Worm (Caenorhabditis elegans) whole organism, L2 larva: ENCODE data around the gene C34F6.10.

Experiments used
- F13H6.1 ChIP-seq: sonication (generic microtip); optimal IDR thresholded peaks from 2 replicates; lab custom pipeline; 2016; ENCODE audit warnings: missing genetic modification characterization, missing compliant biosample characterization
- ZK546.5 ChIP-seq: sonication (generic microtip); optimal IDR thresholded peaks from 2 replicates; lab custom pipeline; 2017; ENCODE audit warnings: missing biosample characterization, missing genetic modification characterization
- aly-2 ChIP-seq: fragments of 150-350 bp; optimal IDR thresholded peaks from 2 replicates; lab custom pipeline; 2014; ENCODE audit warnings: missing biosample characterization, missing genetic modification characterization
- blmp-1 ChIP-seq: sonication (generic microtip); optimal IDR thresholded peaks from 2 replicates; lab custom pipeline; 2017; ENCODE audit warnings: missing genetic modification characterization, mild to moderate bottlenecking, missing compliant biosample characterization, antibody characterized with exemption, moderate library complexity; ENCODE audit not compliant: insufficient read depth
- ceh-82 ChIP-seq: fragments of 150-350 bp; optimal IDR thresholded peaks from 2 replicates; lab custom pipeline; 2014; ENCODE audit warnings: missing biosample characterization, missing genetic modification characterization
- dmd-4 ChIP-seq: sonication (generic microtip); optimal IDR thresholded peaks from 2 replicates; lab custom pipeline; 2017; ENCODE audit warnings: missing biosample characterization, missing genetic modification characterization
- egl-27 ChIP-seq: sonication (generic microtip); optimal IDR thresholded peaks from 3 replicates; lab custom pipeline; 2017; ENCODE audit warnings: missing biosample characterization, missing genetic modification reagents, missing genetic modification characterization
- elt-1 ChIP-seq: fragments of 150-350 bp; optimal IDR thresholded peaks from 2 replicates; lab custom pipeline; 2014; ENCODE audit warnings: missing biosample characterization, missing genetic modification characterization
- fos-1 ChIP-seq: fragments of 150-350 bp; optimal IDR thresholded peaks from 2 replicates; lab custom pipeline; 2014; ENCODE audit warnings: missing biosample characterization, missing genetic modification characterization
- gmeb-1 ChIP-seq: fragments of 150-350 bp; optimal IDR thresholded peaks from 2 replicates; lab custom pipeline; 2014; ENCODE audit warnings: missing biosample characterization, missing genetic modification characterization
- lin-11 ChIP-seq: fragments of 150-350 bp; sonication (generic microtip); optimal IDR thresholded peaks from 2 replicates; lab custom pipeline; 2014; ENCODE audit warnings: missing biosample characterization, missing genetic modification characterization, inconsistent platforms, mixed read lengths
- lin-39 ChIP-seq: fragments of 150-350 bp; optimal IDR thresholded peaks from 2 replicates; lab custom pipeline; 2014; ENCODE audit warnings: missing biosample characterization, missing genetic modification reagents, missing genetic modification characterization
- mab-5 ChIP-seq: fragments of 150-350 bp; optimal IDR thresholded peaks from 2 replicates; lab custom pipeline; 2014; ENCODE audit warnings: missing biosample characterization, missing genetic modification characterization
- mbf-1 ChIP-seq: sonication (generic microtip); optimal IDR thresholded peaks from 2 replicates; lab custom pipeline; 2017; ENCODE audit warnings: missing biosample characterization, missing genetic modification characterization
- mdl-1 ChIP-seq, 2 experiments: fragments of 150-350 bp in 1 of 2; sonication (generic microtip) in 1 of 2; optimal IDR thresholded peaks; 2 replicates each; lab custom pipeline; 2017; ENCODE audit warnings: missing biosample characterization in 2 of 2, missing genetic modification characterization in 2 of 2
- nhr-11 ChIP-seq: fragments of 150-350 bp; optimal IDR thresholded peaks from 2 replicates; lab custom pipeline; 2014; ENCODE audit warnings: missing biosample characterization, missing genetic modification characterization
- nhr-12 ChIP-seq: fragments of 150-350 bp; optimal IDR thresholded peaks from 2 replicates; lab custom pipeline; 2014; ENCODE audit warnings: missing biosample characterization, missing genetic modification characterization
- nhr-237 ChIP-seq: fragments of 150-350 bp; optimal IDR thresholded peaks from 2 replicates; lab custom pipeline; 2014; ENCODE audit warnings: missing biosample characterization, missing genetic modification characterization
- nhr-25 ChIP-seq: fragments of 150-350 bp; sonication (generic microtip); optimal IDR thresholded peaks from 3 replicates; lab custom pipeline; 2014; ENCODE audit warnings: missing biosample characterization, missing genetic modification characterization
- nhr-6 ChIP-seq: fragments of 150-350 bp; optimal IDR thresholded peaks from 2 replicates; lab custom pipeline; 2014; ENCODE audit warnings: missing biosample characterization, missing genetic modification characterization
- peb-1 ChIP-seq: fragments of 150-350 bp; optimal IDR thresholded peaks from 2 replicates; lab custom pipeline; 2014; ENCODE audit warnings: missing biosample characterization, missing genetic modification characterization
- sem-4 ChIP-seq: fragments of 150-350 bp; optimal IDR thresholded peaks from 2 replicates; lab custom pipeline; 2014; ENCODE audit warnings: missing biosample characterization, missing genetic modification reagents, missing genetic modification characterization
- skn-1 ChIP-seq: sonication (generic microtip); optimal IDR thresholded peaks from 2 replicates; lab custom pipeline; 2017; ENCODE audit warnings: missing biosample characterization, missing genetic modification characterization
- sma-3 ChIP-seq: sonication (generic microtip); optimal IDR thresholded peaks from 2 replicates; lab custom pipeline; 2016; ENCODE audit warnings: missing genetic modification reagents, missing genetic modification characterization, missing compliant biosample characterization
- sma-9 ChIP-seq, 2 experiments: fragments of 150-350 bp in 1 of 2; sonication (generic microtip) in 1 of 2; optimal IDR thresholded peaks; 2 replicates each; lab custom pipeline; 2014 to 2016; ENCODE audit warnings: missing genetic modification characterization in 2 of 2, mild to moderate bottlenecking in 1 of 2, missing biosample characterization in 1 of 2, missing compliant biosample characterization in 1 of 2, missing genetic modification reagents in 1 of 2, moderate library complexity in 1 of 2
- snpc-4 ChIP-seq: fragments of 150-350 bp; optimal IDR thresholded peaks from 2 replicates; lab custom pipeline; 2014; ENCODE audit warnings: missing biosample characterization, missing genetic modification characterization
- unc-39 ChIP-seq: fragments of 150-350 bp; optimal IDR thresholded peaks from 2 replicates; lab custom pipeline; 2014; ENCODE audit warnings: missing biosample characterization, missing genetic modification characterization
- unc-55 ChIP-seq: fragments of 150-350 bp; sonication (generic microtip); optimal IDR thresholded peaks from 3 replicates; lab custom pipeline; 2014; ENCODE audit warnings: missing biosample characterization, missing genetic modification reagents, missing genetic modification characterization
- unc-62 ChIP-seq: fragments of 150-350 bp; optimal IDR thresholded peaks from 2 replicates; lab custom pipeline; 2014; ENCODE audit warnings: missing biosample characterization, missing genetic modification reagents, missing genetic modification characterization
- ztf-11 ChIP-seq: sonication (generic microtip); optimal IDR thresholded peaks from 2 replicates; lab custom pipeline; 2017; ENCODE audit warnings: missing biosample characterization, missing genetic modification characterization
- ztf-4 ChIP-seq: fragments of 150-350 bp; optimal IDR thresholded peaks from 2 replicates; lab custom pipeline; 2014; ENCODE audit warnings: missing biosample characterization, missing genetic modification characterization

C34F6.10 gene

DNA sequence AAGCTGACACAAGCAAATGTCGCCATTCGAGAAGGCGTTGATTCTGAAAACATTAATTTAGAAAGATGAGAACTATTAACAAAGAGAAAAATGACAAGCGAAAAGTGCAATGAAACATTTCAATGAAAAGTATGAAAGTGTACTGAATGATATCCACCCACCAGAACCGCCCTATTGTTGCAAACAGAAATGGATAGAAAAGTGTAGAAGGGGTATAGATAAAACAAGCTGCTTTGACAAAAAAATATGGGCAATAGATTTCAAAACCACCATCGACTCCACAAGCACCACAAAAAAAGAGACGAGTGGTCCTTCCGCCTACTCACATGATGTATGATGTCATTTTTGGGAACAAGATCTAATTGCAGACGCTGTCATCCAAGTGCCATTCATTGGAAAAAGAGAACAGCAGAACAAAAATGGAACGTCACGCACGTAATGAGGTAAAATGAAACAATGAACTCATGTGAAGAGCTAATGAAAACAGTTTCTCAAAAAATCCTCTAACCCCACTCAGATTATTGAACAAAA lies at the start of gene C34F6.10:
TSS of gene C34F6.10 (minus strand) at position 51 of the 531 bp plus-strand sequence.
- TF ChIP-seq aly-2 (tag; lab: Kevin White, UChicago), result no peak
- no peak for TF ChIP-seq ceh-82 (tag; lab: Kevin White, UChicago)
- no peak for TF ChIP-seq mbf-1 (tag; lab: Kevin White, UChicago)
- no peak for TF ChIP-seq nhr-6
- no peak for TF ChIP-seq snpc-4 (tag; lab: Kevin White, UChicago)
- TF ChIP-seq ztf-4 (tag; lab: Kevin White, UChicago), result no peak
- TF ChIP-seq sma-3 (GFP tag; lab: Kevin White, UChicago), result no peak
- TF ChIP-seq lin-11 (tag; lab: Kevin White, UChicago), result no peak
- TF ChIP-seq nhr-237 (tag; lab: Kevin White, UChicago), result no peak
- no peak for TF ChIP-seq F13H6.1 (tag; lab: Kevin White, UChicago)

DNA sequence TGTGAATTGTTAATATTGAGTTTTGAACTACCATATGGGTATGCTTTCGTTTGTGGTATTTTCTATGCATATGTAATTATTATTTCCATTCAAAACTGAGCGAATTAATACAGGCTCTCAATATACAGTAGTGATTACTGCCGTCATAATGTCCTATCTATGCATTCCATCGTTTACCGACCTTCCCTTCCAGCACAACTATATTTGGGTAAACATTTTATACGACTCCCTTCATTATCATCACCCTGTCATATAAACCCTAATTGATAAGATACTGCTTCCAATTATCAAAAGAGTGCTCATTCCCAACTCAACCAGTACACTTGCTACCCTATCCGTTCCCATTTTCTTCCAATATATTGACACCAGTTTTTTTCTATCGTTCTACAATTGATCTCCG lies 49.5 kb upstream of the C34F6.10 start:
- TF ChIP-seq sma-9 (GFP tag; optimal IDR thresholded peaks at IDR 0.05; lab: Kevin White, UChicago) (peak; percentile 19), sma-9 (tag; optimal IDR thresholded peaks at IDR 0.05; lab: Kevin White, UChicago) (no peak), nhr-25 (tag; lab: Kevin White, UChicago) (no peak), skn-1 (tag; lab: Kevin White, UChicago) (peak; percentile 16), fos-1 (tag; lab: Kevin White, UChicago) (peak; percentile 87), mdl-1 (tag; optimal IDR thresholded peaks at IDR 0.05; lab: Kevin White, UChicago) (no peak)

DNA sequence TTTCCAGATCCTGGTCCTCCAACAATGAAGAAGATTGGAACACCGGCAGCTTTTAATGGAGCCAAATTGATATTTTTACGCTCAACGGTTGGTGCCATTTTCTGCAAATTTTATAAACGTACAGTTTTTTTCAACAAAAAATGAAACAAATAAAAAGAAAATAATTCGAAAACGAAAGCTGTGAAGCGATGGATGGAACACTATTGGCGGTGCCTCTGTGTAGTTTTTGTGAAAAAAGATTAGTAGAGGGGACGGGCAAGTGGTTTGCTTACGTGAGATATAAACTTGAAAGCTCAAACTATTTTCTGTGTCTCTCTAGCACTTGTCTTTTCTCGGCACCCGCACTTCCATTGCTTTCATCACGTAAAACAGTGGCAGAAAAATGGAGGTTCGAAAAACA lies 47.2 kb upstream of the C34F6.10 start, which contains the start of gene F38B2.4:
TSS of gene F38B2.4 (minus strand) at position 101 of the 400 bp plus-strand sequence.
- TF ChIP-seq nhr-6, result no peak

DNA sequence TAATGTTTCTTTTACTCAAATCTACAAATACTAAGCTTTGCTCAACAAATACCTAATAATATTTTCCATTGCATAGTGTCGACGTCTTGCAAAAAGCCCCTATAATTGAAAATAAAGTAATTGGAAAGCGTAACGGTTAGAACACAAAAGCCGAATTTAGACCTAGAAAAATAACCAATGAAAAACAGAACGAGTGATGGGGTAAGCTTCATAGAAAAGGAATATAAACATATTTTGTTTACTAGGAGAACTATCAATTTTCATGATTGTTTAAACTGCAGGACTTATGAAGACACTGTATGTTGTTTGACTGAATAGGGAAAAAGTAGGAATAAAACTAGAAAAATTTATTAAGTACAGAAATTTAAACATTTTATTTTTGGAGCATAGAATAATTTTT lies 45.8 kb upstream of the C34F6.10 start, which contains the start of gene F38B2.3:
TSS of gene F38B2.3 (minus strand) at position 101 of the 400 bp plus-strand sequence.
- TF ChIP-seq peb-1 (tag; lab: Kevin White, UChicago) (no peak), nhr-11 (tag; lab: Kevin White, UChicago) (no peak)

DNA sequence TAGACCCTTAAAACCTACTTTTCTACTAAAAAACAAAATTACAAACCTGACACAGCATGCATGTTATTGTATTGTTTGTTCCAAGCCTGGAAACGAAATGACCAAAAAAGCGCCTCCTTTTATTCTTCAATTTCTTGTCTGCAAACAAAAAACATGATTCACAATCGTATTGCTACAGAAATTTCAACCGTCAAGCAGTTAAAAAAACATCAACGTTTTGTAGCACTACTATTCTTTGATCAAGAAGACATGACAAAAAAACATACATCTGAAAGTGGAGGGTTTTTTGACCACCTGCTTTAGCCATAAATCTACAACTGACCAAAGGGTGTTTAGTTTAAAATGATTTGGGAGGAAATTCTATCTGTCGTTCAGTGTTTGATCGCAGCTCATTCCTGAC lies 40.7 kb upstream of the C34F6.10 start, which contains the start of gene F38B2.6:
TSS of gene F38B2.6 (minus strand) at position 101 of the 400 bp plus-strand sequence.
- no peak for TF ChIP-seq ceh-82 (tag; lab: Kevin White, UChicago)
- TF ChIP-seq lin-39, result no peak
- TF ChIP-seq nhr-6, result no peak
- no peak for TF ChIP-seq ZK546.5 (tag; lab: Kevin White, UChicago)
- no peak for TF ChIP-seq sem-4 (tag; lab: Kevin White, UChicago)
- no peak for TF ChIP-seq unc-55
- no peak for TF ChIP-seq unc-62 (GFP tag; lab: Kevin White, UChicago)
- no peak for TF ChIP-seq elt-1 (tag; lab: Kevin White, UChicago)
- TF ChIP-seq ztf-11 (tag; lab: Kevin White, UChicago), result no peak
- TF ChIP-seq sma-9 (GFP tag; optimal IDR thresholded peaks at IDR 0.05; lab: Kevin White, UChicago), result no peak
- TF ChIP-seq sma-9 (tag; optimal IDR thresholded peaks at IDR 0.05; lab: Kevin White, UChicago), result no peak
- TF ChIP-seq dmd-4 (tag; lab: Kevin White, UChicago), result no peak
- no peak for TF ChIP-seq ztf-4 (tag; lab: Kevin White, UChicago)

DNA sequence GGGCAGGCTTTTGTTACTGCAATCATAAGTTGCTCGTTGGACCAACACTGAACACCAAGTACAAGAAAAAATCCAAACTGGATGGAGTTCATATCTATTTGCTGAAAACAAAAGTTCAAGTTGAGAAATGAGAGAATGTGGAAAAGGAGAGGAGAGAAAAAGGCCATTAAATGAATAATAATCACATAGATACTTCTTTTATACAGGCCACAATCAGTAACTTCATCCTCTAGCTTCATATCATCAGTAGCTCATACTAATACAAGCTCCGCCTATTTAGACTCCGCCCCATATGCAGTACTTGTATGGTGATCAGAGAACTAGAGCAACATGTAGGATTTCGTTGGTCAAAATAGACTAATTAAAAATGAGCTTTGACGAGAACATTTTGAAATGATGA lies 38.8 kb upstream of the C34F6.10 start, which contains the start of gene F38B2.2:
TSS of gene F38B2.2 (minus strand) at position 101 of the 400 bp plus-strand sequence.
- TF ChIP-seq gmeb-1 (tag; lab: Kevin White, UChicago), result no peak
- TF ChIP-seq ztf-11 (tag; lab: Kevin White, UChicago), result no peak
- no peak for TF ChIP-seq skn-1 (tag; lab: Kevin White, UChicago)
- no peak for TF ChIP-seq ztf-4 (tag; lab: Kevin White, UChicago)
- TF ChIP-seq nhr-12 (tag; lab: Kevin White, UChicago), result no peak
- no peak for TF ChIP-seq unc-39
- TF ChIP-seq mab-5, result no peak

DNA sequence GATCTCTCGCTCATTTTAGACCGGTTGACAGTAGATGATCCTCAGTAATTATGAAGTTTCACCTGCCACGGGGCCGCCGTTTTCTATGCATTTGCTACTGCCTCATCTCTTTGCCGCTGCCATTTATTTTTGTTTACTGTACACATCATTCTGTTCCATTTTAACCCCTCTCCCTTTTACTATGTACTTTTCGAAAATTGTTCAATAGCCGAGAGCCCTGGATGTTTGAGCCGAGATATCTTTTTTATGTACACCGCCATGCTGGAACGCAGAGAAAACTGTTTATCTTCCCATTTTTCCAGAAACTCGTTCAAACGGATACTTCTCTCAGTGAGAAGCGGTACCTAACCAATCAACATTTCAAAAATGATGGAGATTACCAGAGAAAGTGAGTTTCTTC lies 30.4 kb upstream of the C34F6.10 start, which contains the start of gene ifa-1:
TSS of gene ifa-1 (plus strand) at position 301 of the 400 bp plus-strand sequence.
- no peak for TF ChIP-seq nhr-12 (tag; lab: Kevin White, UChicago)
- TF ChIP-seq blmp-1 (tag; lab: Kevin White, UChicago), result no peak
- no peak for TF ChIP-seq egl-27 (tag; lab: Kevin White, UChicago)
- TF ChIP-seq mbf-1 (tag; lab: Kevin White, UChicago), result no peak
- TF ChIP-seq nhr-25 (tag; lab: Kevin White, UChicago), result no peak
